Fruit fly (Drosophila melanogaster) whole organism, embryonic: ENCODE results near the gene Gcna.

ENCODE experiments used
- Aef1 ChIP-seq: fragments of 200-800 bp; sonication (Bioruptor generic); IDR thresholded peaks from 3 replicates; pipeline ENCODE4 v1.3.6; 2022; ENCODE audit warnings: missing biosample characterization, missing genetic modification characterization
- Bdp1 ChIP-seq: fragments of 200-800 bp; sonication (Bioruptor generic); optimal IDR thresholded peaks from 3 replicates; lab custom pipeline; 2016; ENCODE audit warnings: missing biosample characterization, missing genetic modification characterization
- CG10366 ChIP-seq: fragments of 200-800 bp; sonication (Bioruptor generic); IDR thresholded peaks from 2 replicates; pipeline ENCODE4 v1.3.6; 2022; ENCODE audit warnings: missing biosample characterization, missing genetic modification characterization
- CG10462 ChIP-seq: fragments of 200-800 bp; sonication (Bioruptor generic); optimal IDR thresholded peaks from 2 replicates; lab custom pipeline; 2016; ENCODE audit warnings: missing biosample characterization, missing genetic modification characterization
- CG10979 ChIP-seq: fragments of 200-800 bp; sonication (Bioruptor generic); optimal IDR thresholded peaks from 2 replicates; lab custom pipeline; 2018; ENCODE audit warnings: missing biosample characterization, mild to moderate bottlenecking, missing genetic modification characterization, moderate library complexity
- CG12071 ChIP-seq: fragments of 200-800 bp; sonication (Bioruptor generic); optimal IDR thresholded peaks from 3 replicates; lab custom pipeline; 2018; ENCODE audit warnings: missing biosample characterization, mild to moderate bottlenecking, missing genetic modification characterization
- CG12155 ChIP-seq: fragments of 200-800 bp; sonication (Bioruptor generic); optimal IDR thresholded peaks from 3 replicates; lab custom pipeline; 2016; ENCODE audit warnings: missing biosample characterization, missing genetic modification characterization
- CG14441 ChIP-seq: fragments of 200-800 bp; sonication (Bioruptor generic); IDR thresholded peaks from 2 replicates; pipeline ENCODE4 v1.3.6; 2022; ENCODE audit warnings: missing biosample characterization, missing genetic modification characterization
- CG1603 ChIP-seq: fragments of 200-800 bp; sonication (Bioruptor generic); optimal IDR thresholded peaks from 2 replicates; lab custom pipeline; 2019; ENCODE audit warnings: missing biosample characterization, mild to moderate bottlenecking, missing genetic modification characterization, moderate library complexity
- CG17568 ChIP-seq: fragments of 200-800 bp; sonication (Bioruptor generic); optimal IDR thresholded peaks from 2 replicates; lab custom pipeline; 2018; ENCODE audit warnings: missing biosample characterization, mild to moderate bottlenecking, missing genetic modification characterization, moderate library complexity
- CG18599 ChIP-seq: fragments of 200-800 bp; sonication (Bioruptor generic); optimal IDR thresholded peaks from 3 replicates; lab custom pipeline; 2017; ENCODE audit warnings: missing biosample characterization, missing genetic modification characterization, mild to moderate bottlenecking, moderate library complexity, missing genetic modification reagents
- CG2202 ChIP-seq: fragments of 200-800 bp; sonication (Bioruptor generic); optimal IDR thresholded peaks from 2 replicates; lab custom pipeline; 2018; ENCODE audit warnings: missing biosample characterization, mild to moderate bottlenecking, missing genetic modification characterization
- CG3281 ChIP-seq: fragments of 200-800 bp; sonication (Bioruptor generic); optimal IDR thresholded peaks from 3 replicates; lab custom pipeline; 2017; ENCODE audit warnings: missing biosample characterization, mild to moderate bottlenecking, missing genetic modification characterization
- CG4328 ChIP-seq: fragments of 200-800 bp; sonication (Bioruptor generic); optimal IDR thresholded peaks from 3 replicates; lab custom pipeline; 2017; ENCODE audit warnings: missing biosample characterization, missing genetic modification reagents, missing genetic modification characterization
- CG6175 ChIP-seq: fragments of 200-800 bp; sonication (Bioruptor generic); IDR thresholded peaks from 3 replicates; pipeline ENCODE4 v1.3.6; 2022; ENCODE audit warnings: missing biosample characterization, missing genetic modification characterization
- CG7928 ChIP-seq: fragments of 200-800 bp; sonication (Bioruptor generic); optimal IDR thresholded peaks from 2 replicates; lab custom pipeline; 2017; ENCODE audit warnings: missing biosample characterization, mild to moderate bottlenecking, missing genetic modification characterization
- Dbx ChIP-seq: fragments of 200-800 bp; sonication (Bioruptor generic); IDR thresholded peaks from 3 replicates; pipeline ENCODE4 v1.3.6; 2022; ENCODE audit warnings: missing biosample characterization, missing genetic modification characterization
- Dek ChIP-seq: fragments of 200-800 bp; sonication (Bioruptor generic); optimal IDR thresholded peaks from 3 replicates; lab custom pipeline; 2019; ENCODE audit warnings: missing biosample characterization, mild to moderate bottlenecking, missing genetic modification characterization, moderate library complexity
- Dfd ChIP-seq, 2 experiments: fragments of >200 bp; optimal IDR thresholded peaks; 2 replicates each; lab custom pipeline; 2017; ENCODE audit warnings: missing biosample characterization in 2 of 2, missing genetic modification characterization in 2 of 2
- Ets97D ChIP-seq: fragments of 200-800 bp; sonication (Bioruptor generic); optimal IDR thresholded peaks from 3 replicates; lab custom pipeline; 2016; ENCODE audit warnings: missing biosample characterization, missing genetic modification characterization
- HLH4C ChIP-seq: fragments of 200-800 bp; sonication (Bioruptor generic); IDR thresholded peaks from 3 replicates; pipeline ENCODE4 v1.3.6; 2022; ENCODE audit warnings: missing biosample characterization, missing genetic modification characterization; ENCODE audit not compliant: partially characterized antibody
- Hand ChIP-seq: fragments of 200-800 bp; sonication (Bioruptor generic); optimal IDR thresholded peaks from 2 replicates; lab custom pipeline; 2017; ENCODE audit warnings: mild to moderate bottlenecking, missing biosample characterization, missing genetic modification reagents, missing genetic modification characterization
- HmgZ ChIP-seq: fragments of 200-800 bp; sonication (Bioruptor generic); optimal IDR thresholded peaks from 2 replicates; lab custom pipeline; 2018; ENCODE audit warnings: missing biosample characterization, mild to moderate bottlenecking, missing genetic modification characterization
- Hr78 ChIP-seq, 2 experiments: fragments of 200-800 bp in 1 of 2; fragments of >200 bp in 1 of 2; sonication (Bioruptor generic) in 1 of 2; optimal IDR thresholded peaks; 2 replicates each; lab custom pipeline; 2017 to 2019; ENCODE audit warnings: missing biosample characterization in 2 of 2, missing genetic modification characterization in 2 of 2, mild to moderate bottlenecking in 1 of 2, moderate library complexity in 1 of 2
- Lim3 ChIP-seq: fragments of 200-800 bp; sonication (Bioruptor generic); IDR thresholded peaks from 2 replicates; pipeline ENCODE4 v1.3.6; 2022; ENCODE audit warnings: missing biosample characterization, missing genetic modification characterization
- Mad ChIP-seq: fragments of 200-800 bp; sonication (Bioruptor generic); optimal IDR thresholded peaks from 2 replicates; lab custom pipeline; 2016; ENCODE audit warnings: missing biosample characterization, missing genetic modification characterization
- Med ChIP-seq: fragments of 200-800 bp; sonication (Bioruptor generic); peaks from one replicate; lab custom pipeline; 2016; ENCODE audit warnings: missing biosample characterization, missing genetic modification characterization, mild to moderate bottlenecking, inconsistent platforms, moderate library complexity
- Mes4 ChIP-seq: fragments of 200-800 bp; sonication (Bioruptor generic); optimal IDR thresholded peaks from 2 replicates; lab custom pipeline; 2016; ENCODE audit warnings: missing biosample characterization, missing genetic modification characterization
- NC2β ChIP-seq: fragments of 200-800 bp; sonication (Bioruptor generic); optimal IDR thresholded peaks from 2 replicates; lab custom pipeline; 2016; ENCODE audit warnings: missing biosample characterization, missing genetic modification characterization
- Neu2 ChIP-seq: fragments of 200-800 bp; sonication (Bioruptor generic); optimal IDR thresholded peaks from 3 replicates; lab custom pipeline; 2016; ENCODE audit warnings: missing biosample characterization, missing genetic modification characterization, borderline replicate concordance
- Nf-YB ChIP-seq: fragments of 200-800 bp; sonication (Bioruptor generic); optimal IDR thresholded peaks from 3 replicates; lab custom pipeline; 2019; ENCODE audit warnings: missing biosample characterization, mild to moderate bottlenecking, missing genetic modification characterization, moderate library complexity
- Taf1 ChIP-seq: fragments of 200-800 bp; sonication (Bioruptor generic); IDR thresholded peaks from 2 replicates; pipeline ENCODE4 v1.3.6; 2022; ENCODE audit warnings: missing biosample characterization, missing genetic modification characterization
- Xbp1 ChIP-seq: fragments of 200-800 bp; sonication (Bioruptor generic); optimal IDR thresholded peaks from 3 replicates; lab custom pipeline; 2016; ENCODE audit warnings: missing biosample characterization, mild to moderate bottlenecking, missing genetic modification characterization
- bbx ChIP-seq: fragments of 200-800 bp; sonication (Bioruptor generic); IDR thresholded peaks from 2 replicates; pipeline ENCODE4 v1.3.6; 2022; ENCODE audit warnings: missing biosample characterization, missing genetic modification characterization; ENCODE audit not compliant: partially characterized antibody
- chn ChIP-seq: fragments of 200-800 bp; sonication (Bioruptor generic); optimal IDR thresholded peaks from 2 replicates; lab custom pipeline; 2016; ENCODE audit warnings: missing biosample characterization, missing genetic modification characterization
- dimm ChIP-seq: fragments of 200-800 bp; sonication (Bioruptor generic); IDR thresholded peaks from 2 replicates; pipeline ENCODE4 v1.3.6; 2022; ENCODE audit warnings: missing biosample characterization, missing genetic modification characterization
- dm ChIP-seq: fragments of 200-800 bp; sonication (Bioruptor generic); optimal IDR thresholded peaks from 3 replicates; lab custom pipeline; 2016; ENCODE audit warnings: missing biosample characterization, missing genetic modification characterization
- gsb ChIP-seq: fragments of 200-800 bp; sonication (Bioruptor generic); IDR thresholded peaks from 2 replicates; pipeline ENCODE4 v1.3.6; 2022; ENCODE audit warnings: missing biosample characterization, missing genetic modification characterization
- insv ChIP-seq, 2 experiments: fragments of 200-800 bp; sonication (Bioruptor generic); optimal IDR thresholded peaks; 3 replicates each; lab custom pipeline; 2016 to 2018; ENCODE audit warnings: missing biosample characterization in 2 of 2, missing genetic modification characterization in 2 of 2
- jing ChIP-seq: fragments of 200-800 bp; sonication (Bioruptor generic); optimal IDR thresholded peaks from 2 replicates; lab custom pipeline; 2018; ENCODE audit warnings: missing biosample characterization, mild to moderate bottlenecking, missing genetic modification characterization
- jumu ChIP-seq: fragments of 200-800 bp; sonication (Bioruptor generic); optimal IDR thresholded peaks from 3 replicates; lab custom pipeline; 2016; ENCODE audit warnings: missing biosample characterization, missing genetic modification characterization
- klu ChIP-seq: fragments of 200-800 bp; sonication (Bioruptor generic); IDR thresholded peaks from 2 replicates; pipeline ENCODE4 v1.3.6; 2022; ENCODE audit warnings: missing biosample characterization, missing genetic modification characterization
- nom ChIP-seq: fragments of 200-800 bp; sonication (Bioruptor generic); optimal IDR thresholded peaks from 2 replicates; lab custom pipeline; 2017; ENCODE audit warnings: missing biosample characterization, missing genetic modification characterization, mild to moderate bottlenecking, moderate library complexity, missing genetic modification reagents
- scrt ChIP-seq: fragments of 200-800 bp; sonication (Bioruptor generic); optimal IDR thresholded peaks from 2 replicates; lab custom pipeline; 2018; ENCODE audit warnings: missing biosample characterization, mild to moderate bottlenecking, missing genetic modification characterization, moderate library complexity
- sisA ChIP-seq: fragments of 200-800 bp; sonication (Bioruptor generic); IDR thresholded peaks from 2 replicates; pipeline ENCODE4 v1.3.6; 2022; ENCODE audit warnings: missing biosample characterization, missing genetic modification characterization
- sqz ChIP-seq: fragments of 200-800 bp; sonication (Bioruptor generic); optimal IDR thresholded peaks from 3 replicates; lab custom pipeline; 2018; ENCODE audit warnings: missing biosample characterization, mild to moderate bottlenecking, missing genetic modification characterization
- tap ChIP-seq: fragments of 200-800 bp; optimal IDR thresholded peaks from 3 replicates; lab custom pipeline; 2019; ENCODE audit warnings: missing biosample characterization, mild to moderate bottlenecking, missing genetic modification characterization, moderate library complexity
- unpg ChIP-seq: fragments of 200-800 bp; sonication (Bioruptor generic); optimal IDR thresholded peaks from 3 replicates; lab custom pipeline; 2018; ENCODE audit warnings: missing biosample characterization, mild to moderate bottlenecking, missing genetic modification characterization, moderate library complexity
- wdn ChIP-seq: fragments of 200-800 bp; sonication (Bioruptor generic); IDR thresholded peaks from 2 replicates; pipeline ENCODE4 v1.3.6; 2022; ENCODE audit warnings: missing biosample characterization, missing genetic modification characterization
- z ChIP-seq: fragments of 200-800 bp; sonication (Bioruptor generic); IDR thresholded peaks from 3 replicates; pipeline ENCODE4 v1.3.6; 2022; ENCODE audit warnings: missing biosample characterization, missing genetic modification characterization
- zen ChIP-seq: fragments of 200-800 bp; sonication (Bioruptor generic); optimal IDR thresholded peaks from 3 replicates; lab custom pipeline; 2018; ENCODE audit warnings: missing biosample characterization, mild to moderate bottlenecking, missing genetic modification characterization, moderate library complexity

The Gcna gene

dm6 chrX:1889926-1890325 is 24.3 kb upstream of the Gcna start, which contains the start of the genes trr and mRpL16 (continued):
- TF ChIP-seq Aef1 (GFP tag; lab: Robert Waterston, UW) (no peak), Dfd (GFP tag; optimal IDR thresholded peaks at IDR 0.05; lab: Kevin White, UChicago) (no peak), Neu2 (no peak), tap (tag; lab: Kevin White, UChicago) (no peak), CG12155 (GFP tag; lab: Kevin White, UChicago) (peak; percentile 24), CG14441 (peak; percentile 57), HLH4C (GFP tag; lab: Robert Waterston, UW) (peak; percentile 54; the same call in 2 of the 3 replicates), CG10462 (GFP tag; lab: Kevin White, UChicago) (no peak), Mad (GFP tag; lab: Kevin White, UChicago) (peak; percentile 58), nom (GFP tag; lab: Kevin White, UChicago) (no peak), zen (tag; lab: Kevin White, UChicago) (peak; percentile 13), CG17568 (no peak), sisA (no peak), Lim3 (GFP tag; lab: Robert Waterston, UW) (no peak), Hr78 (GFP tag; optimal IDR thresholded peaks at IDR 0.05; lab: Kevin White, UChicago) (no peak), insv (GFP tag; optimal IDR thresholded peaks at IDR 0.05; lab: Kevin White, UChicago) (peak in 1 of 2 experiments; percentile 16), Mes4 (GFP tag; lab: Kevin White, UChicago) (no peak), Nf-YB (GFP tag; lab: Kevin White, UChicago) (no peak), HmgZ (tag; lab: Kevin White, UChicago) (peak; percentile 31), scrt (GFP tag; lab: Kevin White, UChicago) (no peak), CG6175 (GFP tag; lab: Robert Waterston, UW) (peak; percentile 92), z (GFP tag; lab: Robert Waterston, UW) (no peak), Xbp1 (GFP tag; lab: Kevin White, UChicago) (peak; percentile 20), klu (no peak), jing (GFP tag; lab: Kevin White, UChicago) (no peak), dm (GFP tag; lab: Kevin White, UChicago) (peak; percentile 24), CG2202 (tag; lab: Kevin White, UChicago) (no peak), Med (GFP tag; lab: Kevin White, UChicago) (peak; percentile 93), wdn (GFP tag; lab: Robert Waterston, UW) (0 out of 2 replicates have a peak, but pooled peaks have one; percentile 48), CG4328 (GFP tag; lab: Kevin White, UChicago) (no peak), CG1603 (tag; lab: Kevin White, UChicago) (peak; percentile 85), CG7928 (GFP tag; lab: Kevin White, UChicago) (peak; percentile 92), Ets97D (GFP tag; lab: Kevin White, UChicago) (peak; percentile 66), Taf1 (GFP tag; lab: Robert Waterston, UW) (no peak; the same call in 1 of the 2 replicates), CG18599 (no peak), gsb (GFP tag; lab: Robert Waterston, UW) (no peak), NC2β (no peak), Dek (tag; lab: Kevin White, UChicago) (peak; percentile 25), CG10366 (GFP tag; lab: Robert Waterston, UW) (peak; percentile 9; the same call in 1 of the 2 replicates), CG12071 (GFP tag; lab: Kevin White, UChicago) (no peak), bbx (no peak; the same call in 1 of the 2 replicates), dimm (GFP tag; lab: Robert Waterston, UW) (no peak), chn (peak; percentile 20), jumu (peak; percentile 49), unpg (GFP tag; lab: Kevin White, UChicago) (peak; percentile 39), CG3281 (GFP tag; lab: Kevin White, UChicago) (no peak), Dbx (GFP tag; lab: Robert Waterston, UW) (peak; percentile 71), Bdp1 (GFP tag; lab: Kevin White, UChicago) (no peak), sqz (no peak), CG10979 (tag; lab: Kevin White, UChicago) (peak; percentile 32), Hand (no peak)
